Fruit fly (Drosophila melanogaster) Kc167 (cell line): Measurements from ENCODE around the gene CG4004.

ENCODE experiments used
- Myc ChIP-seq: fragments of >200 bp; optimal IDR thresholded peaks from 2 replicates; lab custom pipeline; 2017; ENCODE audit warnings: missing external identifiers
- Sin3A ChIP-seq: fragments of >200 bp; optimal IDR thresholded peaks from 2 replicates; lab custom pipeline; 2018; ENCODE audit warnings: missing external identifiers
- psq ChIP-seq: fragments of >200 bp; optimal IDR thresholded peaks from 2 replicates; lab custom pipeline; 2017; ENCODE audit warnings: missing external identifiers
- ttk ChIP-seq: sonication (Bioruptor generic); optimal IDR thresholded peaks from 2 replicates; lab custom pipeline; 2017; ENCODE audit warnings: missing external identifiers

dm6 chrX:12719152-12719779 lies 24.7 kb upstream of the CG4004 start:
- TF ChIP-seq ttk (lab: Kevin White, UChicago) (no peak), Sin3A (lab: Kevin White, UChicago) (no peak), psq (lab: Kevin White, UChicago) (no peak), Myc (lab: Kevin White, UChicago) (no peak)
